Worm (Caenorhabditis elegans) whole organism, young adult: ENCODE results near the gene wdr-54.

Experiments
- Y67H2A.10 ChIP-seq: fragments of 200-800 bp; sonication (Bioruptor generic); conservative IDR thresholded peaks from 2 replicates; pipeline ENCODE4 v1.3.6; 2022; ENCODE audit warnings: missing genetic modification reagents, missing genetic modification characterization, missing compliant biosample characterization
- ccch-3 ChIP-seq: fragments of 200-800 bp; sonication (Bioruptor generic); optimal IDR thresholded peaks from 2 replicates; lab custom pipeline; 2018; ENCODE audit warnings: mild to moderate bottlenecking, missing genetic modification characterization, missing compliant biosample characterization
- cebp-1 ChIP-seq, 2 experiments: fragments of 200-800 bp in 1 of 2; sonication (Bioruptor generic) in 1 of 2; sonication (generic microtip) in 1 of 2; IDR thresholded peaks in 1 of 2; optimal IDR thresholded peaks in 1 of 2; 2 replicates each; pipeline versions ENCODE4 v1.3.6 to Lab custom; 2017 to 2022; ENCODE audit warnings: missing compliant biosample characterization in 2 of 2, missing genetic modification characterization in 2 of 2, mild to moderate bottlenecking in 1 of 2, missing genetic modification reagents in 1 of 2, moderate library complexity in 1 of 2
- ceh-40 ChIP-seq: fragments of 200-800 bp; sonication (Bioruptor generic); IDR thresholded peaks from 2 replicates; pipeline ENCODE4 v1.3.6; 2022; ENCODE audit warnings: missing genetic modification characterization, missing compliant biosample characterization
- ceh-79 ChIP-seq: sonication (generic microtip); optimal IDR thresholded peaks from 2 replicates; lab custom pipeline; 2017; ENCODE audit warnings: mild to moderate bottlenecking, missing genetic modification characterization, missing compliant biosample characterization
- him-1 ChIP-seq: sonication (generic microtip); optimal IDR thresholded peaks from 2 replicates; lab custom pipeline; 2016; ENCODE audit warnings: missing genotype, missing genetic modification reagents, missing genetic modification characterization, missing compliant biosample characterization
- hsf-1 ChIP-seq: fragments of 200-800 bp; sonication (Bioruptor generic); IDR thresholded peaks from 2 replicates; pipeline ENCODE4 v1.3.6; 2022; ENCODE audit warnings: missing genetic modification reagents, missing genetic modification characterization, missing compliant biosample characterization
- lin-40 ChIP-seq: sonication (generic microtip); optimal IDR thresholded peaks from 2 replicates; lab custom pipeline; 2016; ENCODE audit warnings: missing genetic modification characterization, mild to moderate bottlenecking, missing compliant biosample characterization, missing genotype, missing genetic modification reagents
- sptf-2 ChIP-seq: fragments of 200-800 bp; sonication (Bioruptor generic); optimal IDR thresholded peaks from 2 replicates; lab custom pipeline; 2018; ENCODE audit warnings: mild to moderate bottlenecking, missing genetic modification characterization, missing compliant biosample characterization

- peak; percentile 44 for TF ChIP-seq sptf-2 (GFP tag; lab: Kevin White, UChicago)
- no peak for TF ChIP-seq him-1 (tag; lab: Kevin White, UChicago)
- TF ChIP-seq ccch-3 (GFP tag; lab: Kevin White, UChicago): peak; percentile 68
- peak; percentile 100 for TF ChIP-seq lin-40 (tag; lab: Kevin White, UChicago)
- TF ChIP-seq Y67H2A.10 (GFP tag; lab: Robert Waterston, UW): peak; percentile 42; the same call in 1 of the 2 replicates
- peak; percentile 86 for TF ChIP-seq cebp-1 (GFP tag; IDR thresholded peaks at IDR 0.05; lab: Robert Waterston, UW)
- peak; percentile 97 for TF ChIP-seq cebp-1 (tag; optimal IDR thresholded peaks at IDR 0.05; lab: Kevin White, UChicago)
- peak; percentile 51 for TF ChIP-seq ceh-79 (tag; lab: Kevin White, UChicago)
- TF ChIP-seq hsf-1 (GFP tag; lab: Robert Waterston, UW): peak; percentile 51; the same call in 1 of the 2 replicates
- peak; percentile 26; the same call in 1 of the 2 replicates for TF ChIP-seq ceh-40 (GFP tag; lab: Robert Waterston, UW)
These were observed 22.2 kb upstream of the wdr-54 start for ce11 chrX:806515-806914.
